Worm (Caenorhabditis elegans) whole organism, early embryonic: Measurements from ENCODE around the gene BE10.1.

Experiments used
- ama-1 ChIP-seq: fragments of 150-350 bp; optimal IDR thresholded peaks from 2 replicates; lab custom pipeline; 2014
- flt-1 ChIP-seq: fragments of 200-800 bp; sonication (Bioruptor generic); IDR thresholded peaks from 2 replicates; pipeline ENCODE4 v1.3.6; 2022; ENCODE audit warnings: missing genetic modification characterization, missing compliant biosample characterization

ce11 chrIII:12764241-12764640 lies 25.1 kb downstream of the BE10.1 start, which contains the start of the genes irld-19 and irld-61:
- TF ChIP-seq ama-1 (lab: Kevin White, UChicago) (no peak), flt-1 (no peak)
